Fruit fly (Drosophila melanogaster): ENCODE results near the gene RpL3.

The RpL3 gene

DNA sequence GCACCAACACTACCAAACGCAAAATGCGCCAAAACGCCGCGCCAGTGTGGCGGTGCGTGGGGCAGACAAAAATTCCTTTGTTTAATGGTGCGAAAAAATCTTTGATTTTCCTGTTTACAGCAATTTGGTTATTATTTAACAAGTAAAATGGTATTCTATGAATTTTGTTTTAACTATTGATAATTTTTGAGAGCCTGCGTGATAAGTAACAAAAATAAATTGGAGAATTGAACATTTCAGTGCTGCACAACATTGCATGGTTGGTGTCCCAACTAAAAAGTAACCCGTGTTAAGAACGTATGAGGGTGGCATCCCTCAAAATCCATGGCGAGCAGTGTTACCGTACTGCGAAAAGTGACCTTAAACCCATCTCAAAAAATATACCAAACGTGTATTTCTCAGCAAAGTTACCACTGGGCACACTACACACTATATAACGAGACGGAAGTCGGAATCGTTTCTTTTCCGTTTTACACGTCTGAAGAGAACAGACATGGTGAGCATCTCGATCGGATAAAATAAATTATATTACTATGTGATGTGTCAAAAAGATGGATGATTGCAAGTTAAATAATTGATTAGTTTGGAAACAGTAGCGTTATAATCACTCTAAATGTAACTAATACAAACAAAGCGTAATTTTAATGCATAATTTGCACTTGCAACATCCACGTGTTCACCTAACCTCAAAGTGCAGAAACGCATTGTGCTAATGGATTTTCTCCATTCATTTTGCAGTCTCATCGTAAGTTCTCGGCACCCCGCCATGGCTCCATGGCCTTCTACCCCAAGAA is at the start of gene RpL3, which contains the start of gene CG6693:
Gene RpL3 (plus strand): TSS at position 458 of the 794 bp plus-strand sequence.
Gene CG6693 (minus strand): TSS at position 203 of the 794 bp plus-strand sequence.
- TF ChIP-seq CG9948 (tag; optimal IDR thresholded peaks at IDR 0.05) (no peak), gl (tag; optimal IDR thresholded peaks at IDR 0.05) (peak; percentile 56), CG32121 (GFP tag; IDR thresholded peaks at IDR 0.05) (peak; percentile 74), CG15710 (tag; optimal IDR thresholded peaks at IDR 0.05) (peak; percentile 49), CG13204 (GFP tag; optimal IDR thresholded peaks at IDR 0.05) (no peak), CG34367 (tag; optimal IDR thresholded peaks at IDR 0.05) (peak; percentile 58), CG12605 (GFP tag; IDR thresholded peaks at IDR 0.05) (peak; percentile 81), CG10348 (GFP tag; IDR thresholded peaks at IDR 0.05) (no peak), Snoo (tag; optimal IDR thresholded peaks at IDR 0.05) (peak; percentile 81), CG4496 (GFP tag; IDR thresholded peaks at IDR 0.05) (peak; percentile 78), CG14655 (GFP tag; optimal IDR thresholded peaks at IDR 0.05) (no peak), CG8159 (tag; optimal IDR thresholded peaks at IDR 0.05) (peak; percentile 59), fd96Ca (GFP tag; IDR thresholded peaks at IDR 0.05) (no peak), EcR (GFP tag; optimal IDR thresholded peaks at IDR 0.05) (peak; percentile 16), Pif1A (GFP tag; optimal IDR thresholded peaks at IDR 0.05) (no peak), D1 (tag; optimal IDR thresholded peaks at IDR 0.05) (no peak), CG8301 (tag; optimal IDR thresholded peaks at IDR 0.05) (no peak), Pif1B (GFP tag; optimal IDR thresholded peaks at IDR 0.05) (no peak), CG17806 (tag; optimal IDR thresholded peaks at IDR 0.05) (peak; percentile 31), Ets98B (GFP tag; IDR thresholded peaks at IDR 0.05) (peak; percentile 61), rn (GFP tag; IDR thresholded peaks at IDR 0.05) (no peak)

DNA sequence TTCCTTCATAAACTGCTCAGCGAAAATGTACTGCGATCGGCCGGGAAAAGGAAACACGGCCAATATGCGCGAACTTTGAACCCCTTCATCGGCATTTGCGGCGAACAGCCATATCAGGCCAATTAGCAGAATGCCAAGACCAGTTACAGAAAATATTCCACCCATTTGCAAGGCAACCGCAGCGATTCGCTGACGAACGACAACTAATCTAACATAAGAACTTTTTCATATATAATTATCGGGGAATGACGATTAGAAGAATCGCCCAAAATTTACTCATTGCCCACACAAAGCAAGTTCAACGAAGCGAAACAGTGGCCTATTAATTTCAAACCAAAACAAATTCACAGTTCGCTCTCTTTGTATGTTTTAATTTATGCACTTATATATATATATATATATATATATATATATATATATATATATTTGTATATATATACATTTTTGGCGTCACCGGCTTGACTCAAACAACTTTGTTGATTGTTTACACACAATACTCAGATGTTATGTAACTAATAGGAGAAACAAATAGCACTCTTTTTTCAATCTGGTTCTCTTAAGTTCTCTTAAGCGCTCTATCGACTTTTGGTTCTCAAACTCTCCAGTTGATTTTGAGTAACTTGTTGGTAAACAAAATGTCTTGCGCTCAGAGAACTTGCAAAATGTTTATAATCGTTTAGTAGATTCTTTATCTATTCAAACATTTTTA is 49.1 kb upstream of the RpL3 start, which contains the start of gene Ugt35A1:
Gene Ugt35A1 (minus strand): TSS at position 205 of the 709 bp plus-strand sequence.
- no peak for TF ChIP-seq EcR (GFP tag; optimal IDR thresholded peaks at IDR 0.05)

DNA sequence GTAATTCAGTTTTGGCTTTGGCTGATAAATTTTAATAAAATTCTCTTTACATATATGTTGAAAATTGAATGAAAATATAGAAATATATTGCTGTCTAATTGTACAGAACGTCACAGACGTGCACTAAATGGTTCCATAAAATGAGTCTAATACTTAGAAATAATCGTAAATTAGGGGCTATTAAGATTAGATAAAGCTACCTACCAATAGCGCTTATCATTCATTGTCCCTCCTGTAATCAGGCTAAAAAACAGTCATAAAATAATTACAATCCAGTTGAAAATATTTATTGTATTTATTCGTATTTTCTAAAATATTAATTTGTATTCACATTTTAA is 48.6 kb upstream of the RpL3 start:
- TF ChIP-seq D1 (tag; optimal IDR thresholded peaks at IDR 0.05) = no peak

DNA sequence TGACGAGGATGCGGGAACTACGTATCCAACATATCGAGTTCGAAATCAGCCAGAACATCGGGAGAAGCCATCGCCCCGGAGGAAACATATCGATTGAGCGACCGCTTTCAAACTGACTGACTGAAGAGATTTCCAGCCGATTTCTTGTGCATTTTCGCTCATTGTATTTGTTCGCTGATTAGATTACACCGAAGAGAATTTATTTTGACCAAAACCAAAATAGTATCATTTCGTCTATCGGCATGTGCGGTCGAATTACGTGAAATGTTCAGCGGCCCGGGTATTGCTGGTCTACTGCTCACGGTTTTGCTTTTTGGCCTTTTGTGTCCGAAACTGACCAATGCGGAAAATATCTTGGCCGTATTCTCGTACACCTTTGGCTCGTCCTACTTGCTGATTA is 46.4 kb upstream of the RpL3 start, which contains the start of the genes Ugt304A1 and Ugt303A1:
Gene Ugt304A1 (minus strand): TSS at position 101 of the 400 bp plus-strand sequence.
Gene Ugt303A1 (plus strand): TSS at position 222 of the 400 bp plus-strand sequence.
- TF ChIP-seq CG34367 (tag; optimal IDR thresholded peaks at IDR 0.05) = no peak
- TF ChIP-seq fd96Ca (GFP tag; IDR thresholded peaks at IDR 0.05) = no peak
- TF ChIP-seq CG9948 (tag; optimal IDR thresholded peaks at IDR 0.05) = no peak
- TF ChIP-seq Pif1A (GFP tag; optimal IDR thresholded peaks at IDR 0.05) = no peak
- TF ChIP-seq CG4496 (GFP tag; IDR thresholded peaks at IDR 0.05) = no peak
- no peak for TF ChIP-seq CG15710 (tag; optimal IDR thresholded peaks at IDR 0.05)
- no peak for TF ChIP-seq CG12605 (GFP tag; IDR thresholded peaks at IDR 0.05)
- no peak for TF ChIP-seq CG17806 (tag; optimal IDR thresholded peaks at IDR 0.05)
- no peak for TF ChIP-seq Ets98B (GFP tag; IDR thresholded peaks at IDR 0.05)
- no peak for TF ChIP-seq EcR (GFP tag; optimal IDR thresholded peaks at IDR 0.05)
- TF ChIP-seq CG32121 (GFP tag; IDR thresholded peaks at IDR 0.05) = no peak
- TF ChIP-seq Snoo (tag; optimal IDR thresholded peaks at IDR 0.05) = no peak
- no peak for TF ChIP-seq D1 (tag; optimal IDR thresholded peaks at IDR 0.05)
- no peak for TF ChIP-seq CG8301 (tag; optimal IDR thresholded peaks at IDR 0.05)

DNA sequence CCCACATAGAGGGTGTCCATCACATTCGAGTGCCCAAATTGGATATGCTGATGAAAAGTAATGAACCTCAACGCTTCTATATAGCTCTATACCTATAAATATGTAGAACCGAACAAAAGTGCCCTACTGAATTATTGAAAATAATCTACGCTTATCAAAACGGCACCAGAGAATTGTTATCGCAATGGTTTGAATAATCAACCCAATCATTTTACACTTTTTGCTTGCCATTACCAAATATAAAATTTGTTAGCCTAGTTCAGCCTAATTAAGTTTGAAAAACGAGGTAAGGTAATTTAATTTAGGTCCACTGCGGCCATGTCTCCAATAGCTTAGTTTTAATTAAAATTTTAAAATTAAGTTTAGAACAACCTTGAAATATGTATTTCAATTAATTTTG is 45.9 kb upstream of the RpL3 start:
- no peak for TF ChIP-seq CG12605 (GFP tag; IDR thresholded peaks at IDR 0.05)
- TF ChIP-seq gl (tag; optimal IDR thresholded peaks at IDR 0.05) = no peak
- no peak for TF ChIP-seq CG15710 (tag; optimal IDR thresholded peaks at IDR 0.05)
- TF ChIP-seq CG34367 (tag; optimal IDR thresholded peaks at IDR 0.05) = no peak
- TF ChIP-seq CG13204 (GFP tag; optimal IDR thresholded peaks at IDR 0.05) = no peak
- TF ChIP-seq Pif1B (GFP tag; optimal IDR thresholded peaks at IDR 0.05) = no peak
- no peak for TF ChIP-seq CG9948 (tag; optimal IDR thresholded peaks at IDR 0.05)
- TF ChIP-seq CG32121 (GFP tag; IDR thresholded peaks at IDR 0.05) = no peak
- TF ChIP-seq CG17806 (tag; optimal IDR thresholded peaks at IDR 0.05) = no peak
- TF ChIP-seq Ets98B (GFP tag; IDR thresholded peaks at IDR 0.05) = no peak
- no peak for TF ChIP-seq Snoo (tag; optimal IDR thresholded peaks at IDR 0.05)
- TF ChIP-seq CG10348 (GFP tag; IDR thresholded peaks at IDR 0.05) = no peak
- TF ChIP-seq fd96Ca (GFP tag; IDR thresholded peaks at IDR 0.05) = no peak
- TF ChIP-seq Pif1A (GFP tag; optimal IDR thresholded peaks at IDR 0.05) = no peak
- TF ChIP-seq CG8159 (tag; optimal IDR thresholded peaks at IDR 0.05) = no peak
- TF ChIP-seq D1 (tag; optimal IDR thresholded peaks at IDR 0.05) = no peak
- no peak for TF ChIP-seq rn (GFP tag; IDR thresholded peaks at IDR 0.05)
- no peak for TF ChIP-seq CG4496 (GFP tag; IDR thresholded peaks at IDR 0.05)

DNA sequence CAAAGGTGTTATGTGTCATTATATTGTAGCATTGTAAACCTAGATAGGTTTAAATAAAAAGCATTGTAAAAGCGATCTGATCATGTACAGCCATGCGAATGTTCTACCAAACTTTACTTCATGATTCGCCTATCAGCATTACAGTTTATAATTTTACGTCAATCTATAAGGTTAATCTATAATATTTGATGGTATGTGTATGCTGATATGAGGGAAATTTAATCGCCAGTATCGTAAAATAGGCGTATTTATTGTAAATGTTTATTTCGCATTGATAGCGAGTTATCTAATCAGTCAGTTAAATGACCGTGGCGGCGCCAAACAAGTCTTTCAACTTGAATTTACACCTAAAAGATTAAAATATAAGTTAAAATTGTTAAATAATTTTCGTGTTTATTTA is 44.1 kb upstream of the RpL3 start:
- no peak for TF ChIP-seq gl (tag; optimal IDR thresholded peaks at IDR 0.05)
- TF ChIP-seq CG34367 (tag; optimal IDR thresholded peaks at IDR 0.05) = no peak
- no peak for TF ChIP-seq EcR (GFP tag; optimal IDR thresholded peaks at IDR 0.05)
- no peak for TF ChIP-seq CG9948 (tag; optimal IDR thresholded peaks at IDR 0.05)
- TF ChIP-seq CG4496 (GFP tag; IDR thresholded peaks at IDR 0.05) = no peak
- TF ChIP-seq Ets98B (GFP tag; IDR thresholded peaks at IDR 0.05) = no peak

All from whole organism, pupa.